Worm (Caenorhabditis elegans): ENCODE measurements around the gene eor-2.

Gene eor-2

ce11 chrX:14557352-14557935 lies 45.4 kb upstream of the eor-2 start:
- TF ChIP-seq mdl-1 (tag; optimal IDR thresholded peaks at IDR 0.05) (peak; percentile 10), lin-39 (tag; optimal IDR thresholded peaks at IDR 0.05) (peak; percentile 80), egl-5 (tag; optimal IDR thresholded peaks at IDR 0.05) (no peak), fkh-10 (GFP tag; optimal IDR thresholded peaks at IDR 0.05) (peak; percentile 20), pha-4 (tag; optimal IDR thresholded peaks at IDR 0.05) (peak; percentile 60), nhr-43 (tag; optimal IDR thresholded peaks at IDR 0.05; ENCODE audit: poor library complexity, severe bottlenecking) (peak; percentile 38), hmg-11 (tag; optimal IDR thresholded peaks at IDR 0.05) (peak; percentile 12), nhr-25 (tag; optimal IDR thresholded peaks at IDR 0.05) (no peak), sea-2 (GFP tag; optimal IDR thresholded peaks at IDR 0.05) (peak; percentile 48), daf-12 (tag; optimal IDR thresholded peaks at IDR 0.05) (no peak), fkh-2 (tag; optimal IDR thresholded peaks at IDR 0.05) (peak; percentile 65), tbx-2 (tag; optimal IDR thresholded peaks at IDR 0.05) (peak; percentile 47), zag-1 (tag; optimal IDR thresholded peaks at IDR 0.05) (peak; percentile 5), pqm-1 (tag; optimal IDR thresholded peaks at IDR 0.05) (no peak), ama-1 (optimal IDR thresholded peaks at IDR 0.05) (no peak), lsy-12 (tag; optimal IDR thresholded peaks at IDR 0.05) (peak; percentile 13), nhr-23 (tag; optimal IDR thresholded peaks at IDR 0.05) (peak; percentile 10), ceh-28 (tag; optimal IDR thresholded peaks at IDR 0.05) (peak; percentile 8), nfya-1 (tag; optimal IDR thresholded peaks at IDR 0.05; ENCODE audit: insufficient read depth) (peak; percentile 75)

ce11 chrX:14557936-14558554 lies 44.8 kb upstream of the eor-2 start, which contains the start of gene nhr-3:
nhr-3 (plus strand) TSS chrX:14558504.
- TF ChIP-seq unc-62 (GFP tag; optimal IDR thresholded peaks at IDR 0.05) = peak; percentile 39
- TF ChIP-seq aly-2 (tag; optimal IDR thresholded peaks at IDR 0.05) = no peak
- TF ChIP-seq nhr-25 (tag; optimal IDR thresholded peaks at IDR 0.05) = peak; percentile 58
- TF ChIP-seq nhr-67 (tag; optimal IDR thresholded peaks at IDR 0.05) = no peak
- peak; percentile 79 for TF ChIP-seq pqm-1 (tag; optimal IDR thresholded peaks at IDR 0.05)
- no peak for TF ChIP-seq eor-1 (tag; optimal IDR thresholded peaks at IDR 0.05)
- no peak for TF ChIP-seq ztf-11 (tag; optimal IDR thresholded peaks at IDR 0.05)
- no peak for TF ChIP-seq pha-4 (tag; optimal IDR thresholded peaks at IDR 0.05)
- no peak for TF ChIP-seq nhr-76 (tag; optimal IDR thresholded peaks at IDR 0.05)
- peak; percentile 18 for TF ChIP-seq mdl-1 (tag; optimal IDR thresholded peaks at IDR 0.05)
- no peak for TF ChIP-seq ceh-16 (tag; optimal IDR thresholded peaks at IDR 0.05)
- no peak for TF ChIP-seq ama-1 (optimal IDR thresholded peaks at IDR 0.05)
- no peak for TF ChIP-seq fkh-2 (tag; optimal IDR thresholded peaks at IDR 0.05)
- TF ChIP-seq elt-3 (tag; optimal IDR thresholded peaks at IDR 0.05) = peak in 2 of 3 experiments; percentile 27 to 53
- TF ChIP-seq lin-39 (tag; optimal IDR thresholded peaks at IDR 0.05) = no peak
- TF ChIP-seq elt-2 (tag; optimal IDR thresholded peaks at IDR 0.05) = peak; percentile 79
- TF ChIP-seq nhr-23 (tag; optimal IDR thresholded peaks at IDR 0.05) = peak; percentile 48
- TF ChIP-seq ceh-28 (tag; optimal IDR thresholded peaks at IDR 0.05) = peak; percentile 51

DNA sequence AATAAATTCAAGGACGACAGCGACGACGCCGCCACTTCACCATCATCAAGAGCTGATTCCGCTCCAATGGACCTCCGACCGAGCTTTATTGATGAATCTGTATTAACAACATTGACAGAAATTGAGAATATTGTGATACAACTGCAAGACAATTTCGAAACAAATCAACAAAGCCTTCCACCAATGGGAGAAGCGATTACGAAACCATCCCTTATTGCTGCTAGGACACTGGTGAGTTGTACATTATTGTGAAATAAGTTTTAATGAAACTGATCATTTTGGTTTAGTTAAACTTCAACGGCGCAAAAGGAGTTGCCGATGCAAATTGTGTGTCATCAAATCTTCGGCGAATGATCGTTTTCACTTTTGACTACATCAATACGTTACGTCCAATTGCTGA lies 43.7 kb upstream of the eor-2 start:
- TF ChIP-seq fkh-2 (tag; optimal IDR thresholded peaks at IDR 0.05) = no peak
- no peak for TF ChIP-seq unc-62 (GFP tag; optimal IDR thresholded peaks at IDR 0.05)
- TF ChIP-seq egl-27 (tag; optimal IDR thresholded peaks at IDR 0.05) = no peak
- no peak for TF ChIP-seq eor-1 (tag; optimal IDR thresholded peaks at IDR 0.05)
- no peak for TF ChIP-seq unc-39 (tag; optimal IDR thresholded peaks at IDR 0.05)
- no peak for TF ChIP-seq fos-1 (tag; optimal IDR thresholded peaks at IDR 0.05)
- TF ChIP-seq nfya-1 (tag; optimal IDR thresholded peaks at IDR 0.05; ENCODE audit: insufficient read depth) = no peak
- TF ChIP-seq nhr-25 (tag; optimal IDR thresholded peaks at IDR 0.05) = no peak
- TF ChIP-seq ceh-82 (tag; optimal IDR thresholded peaks at IDR 0.05) = no peak
- no peak for TF ChIP-seq hmg-11 (tag; optimal IDR thresholded peaks at IDR 0.05)
- no peak for TF ChIP-seq sea-2 (GFP tag; optimal IDR thresholded peaks at IDR 0.05)
- no peak for TF ChIP-seq pha-4 (tag; optimal IDR thresholded peaks at IDR 0.05)
- no peak for TF ChIP-seq ztf-4 (tag; optimal IDR thresholded peaks at IDR 0.05)
- TF ChIP-seq daf-12 (tag; optimal IDR thresholded peaks at IDR 0.05) = no peak
- TF ChIP-seq elt-3 (tag; optimal IDR thresholded peaks at IDR 0.05) = no peak
- TF ChIP-seq ztf-11 (tag; optimal IDR thresholded peaks at IDR 0.05) = no peak
- TF ChIP-seq nhr-28 (tag; optimal IDR thresholded peaks at IDR 0.05) = no peak

Data from whole organism, L3 larva.